Fruit fly (Drosophila melanogaster) whole organism, prepupa: ENCODE results near the gene Meltrin.
A peak's percentile ranks its signal among the peaks of the same experiment; 100 is the strongest.

Source experiments
- CG10631 ChIP-seq: fragments of 200-800 bp; sonication (Bioruptor generic); optimal IDR thresholded peaks from 2 replicates; lab custom pipeline; 2016; ENCODE audit warnings: missing biosample characterization, missing genetic modification characterization
- CG10669 ChIP-seq: fragments of 200-800 bp; sonication (Bioruptor generic); optimal IDR thresholded peaks from 3 replicates; lab custom pipeline; 2018; ENCODE audit warnings: missing biosample characterization, mild to moderate bottlenecking, missing genetic modification characterization, moderate library complexity
- CG11294 ChIP-seq: fragments of 200-800 bp; sonication (Bioruptor generic); IDR thresholded peaks from 2 replicates; pipeline ENCODE4 v1.3.6; 2022; ENCODE audit warnings: missing biosample characterization, missing genetic modification characterization
- CG11762 ChIP-seq: fragments of 200-800 bp; sonication (Bioruptor generic); optimal IDR thresholded peaks from 3 replicates; lab custom pipeline; 2016; ENCODE audit warnings: missing biosample characterization, missing genetic modification characterization; ENCODE audit not compliant: insufficient read depth
- CG11902 ChIP-seq: fragments of 200-800 bp; sonication (Bioruptor generic); optimal IDR thresholded peaks from 3 replicates; lab custom pipeline; 2016; ENCODE audit warnings: missing biosample characterization, missing genetic modification characterization
- CG1621 ChIP-seq: fragments of 200-800 bp; sonication (Bioruptor generic); optimal IDR thresholded peaks from 3 replicates; lab custom pipeline; 2018; ENCODE audit warnings: missing biosample characterization, mild to moderate bottlenecking, missing genetic modification characterization
- CG16779 ChIP-seq: fragments of 200-800 bp; sonication (Bioruptor generic); optimal IDR thresholded peaks from 3 replicates; lab custom pipeline; 2017; ENCODE audit warnings: missing biosample characterization, mild to moderate bottlenecking, missing genetic modification characterization
- CG32006 ChIP-seq: fragments of 200-800 bp; sonication (Bioruptor generic); optimal IDR thresholded peaks from 3 replicates; lab custom pipeline; 2017; ENCODE audit warnings: missing biosample characterization, mild to moderate bottlenecking, missing genetic modification characterization
- CG3919 ChIP-seq: fragments of 200-800 bp; sonication (Bioruptor generic); optimal IDR thresholded peaks from 3 replicates; lab custom pipeline; 2016; ENCODE audit warnings: missing biosample characterization, missing genetic modification characterization
- CG4318 ChIP-seq: fragments of 200-800 bp; sonication (Bioruptor generic); optimal IDR thresholded peaks from 3 replicates; lab custom pipeline; 2017; ENCODE audit warnings: missing biosample characterization, mild to moderate bottlenecking, missing genetic modification characterization
- CG6163 ChIP-seq: fragments of 200-800 bp; sonication (Bioruptor generic); IDR thresholded peaks from 3 replicates; pipeline ENCODE4 v1.3.6; 2022; ENCODE audit warnings: missing biosample characterization, missing genetic modification characterization
- CG6276 ChIP-seq: fragments of 200-800 bp; sonication (Bioruptor generic); optimal IDR thresholded peaks from 2 replicates; lab custom pipeline; 2017; ENCODE audit warnings: missing biosample characterization, mild to moderate bottlenecking, missing genetic modification characterization
- CG6792 ChIP-seq: fragments of 200-800 bp; sonication (Bioruptor generic); optimal IDR thresholded peaks from 3 replicates; lab custom pipeline; 2016; ENCODE audit warnings: missing biosample characterization, missing genetic modification characterization
- CG6808 ChIP-seq: fragments of 200-800 bp; sonication (Bioruptor generic); optimal IDR thresholded peaks from 3 replicates; lab custom pipeline; 2017; ENCODE audit warnings: missing biosample characterization, missing genetic modification characterization, mild to moderate bottlenecking, moderate library complexity, missing genetic modification reagents
- CG7368 ChIP-seq: fragments of 200-800 bp; sonication (Bioruptor generic); optimal IDR thresholded peaks from 3 replicates; lab custom pipeline; 2016; ENCODE audit warnings: missing biosample characterization, missing genetic modification characterization
- CG8119 ChIP-seq: fragments of 200-800 bp; sonication (Bioruptor generic); IDR thresholded peaks from 3 replicates; pipeline ENCODE4 v1.3.6; 2022; ENCODE audit warnings: missing biosample characterization, missing genetic modification characterization
- CG8319 ChIP-seq: fragments of 200-800 bp; sonication (Bioruptor generic); optimal IDR thresholded peaks from 3 replicates; lab custom pipeline; 2016; ENCODE audit warnings: missing biosample characterization, missing genetic modification characterization
- CG8632 ChIP-seq: fragments of 200-800 bp; sonication (Bioruptor generic); optimal IDR thresholded peaks from 3 replicates; lab custom pipeline; 2016; ENCODE audit warnings: missing biosample characterization, missing genetic modification characterization
- CG9139 ChIP-seq: fragments of 200-800 bp; sonication (Bioruptor generic); optimal IDR thresholded peaks from 3 replicates; lab custom pipeline; 2017; ENCODE audit warnings: missing biosample characterization, mild to moderate bottlenecking, missing genetic modification characterization
- Eip75B ChIP-seq: fragments of 200-800 bp; sonication (Bioruptor generic); optimal IDR thresholded peaks from 3 replicates; lab custom pipeline; 2016; ENCODE audit warnings: missing biosample characterization, missing genetic modification characterization
- Eip78C ChIP-seq: fragments of 200-800 bp; sonication (Bioruptor generic); peaks from one replicate; lab custom pipeline; 2016; ENCODE audit warnings: missing biosample characterization, missing genetic modification characterization
- Eip93F ChIP-seq: fragments of 200-800 bp; sonication (Bioruptor generic); optimal IDR thresholded peaks from 2 replicates; lab custom pipeline; 2016; ENCODE audit warnings: missing biosample characterization, mild to moderate bottlenecking, missing genetic modification characterization
- Ets96B ChIP-seq: fragments of 200-800 bp; optimal IDR thresholded peaks from 2 replicates; lab custom pipeline; 2019; ENCODE audit warnings: missing biosample characterization, mild to moderate bottlenecking, missing genetic modification characterization, moderate library complexity
- Gug ChIP-seq: fragments of 200-800 bp; sonication (Bioruptor generic); IDR thresholded peaks from 2 replicates; pipeline ENCODE4 v1.3.6; 2022; ENCODE audit warnings: missing biosample characterization, missing genetic modification characterization
- Hr38 ChIP-seq: sonication (Bioruptor generic); optimal IDR thresholded peaks from 2 replicates; lab custom pipeline; 2016; ENCODE audit warnings: missing biosample characterization, missing genetic modification characterization
- Hr39 ChIP-seq: fragments of 200-800 bp; sonication (Bioruptor generic); optimal IDR thresholded peaks from 2 replicates; lab custom pipeline; 2016; ENCODE audit warnings: missing biosample characterization, missing genetic modification characterization
- Hr4 ChIP-seq: fragments of 200-800 bp; sonication (Bioruptor generic); optimal IDR thresholded peaks from 3 replicates; lab custom pipeline; 2016; ENCODE audit warnings: missing biosample characterization, missing genetic modification characterization
- Lpt ChIP-seq: fragments of 200-800 bp; sonication (Bioruptor generic); optimal IDR thresholded peaks from 3 replicates; lab custom pipeline; 2016; ENCODE audit warnings: missing biosample characterization, missing genetic modification characterization
- Smox ChIP-seq: fragments of 200-800 bp; sonication (Bioruptor generic); optimal IDR thresholded peaks from 3 replicates; lab custom pipeline; 2016; ENCODE audit warnings: missing biosample characterization, missing genetic modification characterization
- Sox102F ChIP-seq: fragments of 200-800 bp; sonication (Bioruptor generic); optimal IDR thresholded peaks from 2 replicates; lab custom pipeline; 2016; ENCODE audit warnings: missing biosample characterization, mild to moderate bottlenecking, missing genetic modification characterization
- achi ChIP-seq: fragments of 200-800 bp; sonication (Bioruptor generic); optimal IDR thresholded peaks from 3 replicates; lab custom pipeline; 2016; ENCODE audit warnings: missing biosample characterization, missing genetic modification characterization
- dac ChIP-seq: fragments of 200-800 bp; sonication (Bioruptor generic); optimal IDR thresholded peaks from 2 replicates; lab custom pipeline; 2017; ENCODE audit warnings: missing biosample characterization, mild to moderate bottlenecking, missing genetic modification characterization
- dsx ChIP-seq: fragments of 200-800 bp; optimal IDR thresholded peaks from 3 replicates; lab custom pipeline; 2019; ENCODE audit warnings: missing biosample characterization, mild to moderate bottlenecking, missing genetic modification characterization, moderate library complexity; ENCODE audit not compliant: poor library complexity, severe bottlenecking
- esn ChIP-seq: fragments of 200-800 bp; sonication (Bioruptor generic); optimal IDR thresholded peaks from 2 replicates; lab custom pipeline; 2016; ENCODE audit warnings: missing biosample characterization, mild to moderate bottlenecking, missing genetic modification characterization, moderate library complexity
- fd85E ChIP-seq: fragments of 200-800 bp; sonication (Bioruptor generic); optimal IDR thresholded peaks from 3 replicates; lab custom pipeline; 2016; ENCODE audit warnings: missing biosample characterization, missing genetic modification characterization
- lz ChIP-seq: fragments of 200-800 bp; sonication (Bioruptor generic); optimal IDR thresholded peaks from 3 replicates; lab custom pipeline; 2016; ENCODE audit warnings: missing biosample characterization, missing genetic modification characterization
- pdm3 ChIP-seq: fragments of 200-800 bp; sonication (Bioruptor generic); optimal IDR thresholded peaks from 3 replicates; lab custom pipeline; 2016; ENCODE audit warnings: missing biosample characterization, missing genetic modification characterization
- spab ChIP-seq: fragments of 200-800 bp; sonication (Bioruptor generic); optimal IDR thresholded peaks from 2 replicates; lab custom pipeline; 2017; ENCODE audit warnings: missing biosample characterization, mild to moderate bottlenecking, missing genetic modification characterization, missing genetic modification reagents
- svp ChIP-seq: fragments of 200-800 bp; sonication (Bioruptor generic); peaks from one replicate; lab custom pipeline; 2016; ENCODE audit warnings: missing biosample characterization, missing genetic modification characterization
- topi ChIP-seq: fragments of 200-800 bp; sonication (Bioruptor generic); optimal IDR thresholded peaks from 3 replicates; lab custom pipeline; 2016; ENCODE audit warnings: missing biosample characterization, missing genetic modification characterization
- vri ChIP-seq: fragments of 200-800 bp; sonication (Bioruptor generic); optimal IDR thresholded peaks from 3 replicates; lab custom pipeline; 2016; ENCODE audit warnings: missing biosample characterization, mild to moderate bottlenecking, missing genetic modification characterization

Meltrin gene

dm6 chr3R:14733425-14733824, 36.3 kb upstream of the Meltrin start:
- TF ChIP-seq svp (GFP tag; lab: Kevin White, UChicago) = peak; percentile 92
- no peak for TF ChIP-seq CG3919 (GFP tag; lab: Kevin White, UChicago)

dm6 chr3R:14731781-14732100, 34.6 kb upstream of the Meltrin start:
- no peak for TF ChIP-seq Lpt (GFP tag; lab: Kevin White, UChicago)
- no peak for TF ChIP-seq achi
- TF ChIP-seq svp (GFP tag; lab: Kevin White, UChicago) = peak; percentile 46
- no peak for TF ChIP-seq Eip93F (GFP tag; lab: Kevin White, UChicago)
- TF ChIP-seq Eip78C (GFP tag; lab: Kevin White, UChicago) = peak; percentile 84
- TF ChIP-seq Sox102F (GFP tag; lab: Kevin White, UChicago) = no peak
- TF ChIP-seq CG10669 (GFP tag; lab: Kevin White, UChicago) = peak; percentile 12
- TF ChIP-seq CG11902 = no peak
- TF ChIP-seq Hr38 = no peak
- TF ChIP-seq Gug (GFP tag; lab: Robert Waterston, UW) = no peak
- no peak for TF ChIP-seq CG6276 (GFP tag; lab: Kevin White, UChicago)
- no peak for TF ChIP-seq pdm3 (GFP tag; lab: Kevin White, UChicago)
- no peak for TF ChIP-seq CG8319 (GFP tag; lab: Kevin White, UChicago)
- TF ChIP-seq CG6792 (GFP tag; lab: Kevin White, UChicago) = no peak
- TF ChIP-seq Ets96B = peak; percentile 7
- 0 out of 3 replicates have a peak, but pooled peaks have one; percentile 7 for TF ChIP-seq CG8119 (GFP tag; lab: Robert Waterston, UW)
- no peak; the same call in 1 of the 2 replicates for TF ChIP-seq CG11294 (GFP tag; lab: Robert Waterston, UW)
- no peak for TF ChIP-seq fd85E (GFP tag; lab: Kevin White, UChicago)
- TF ChIP-seq spab = no peak
- no peak for TF ChIP-seq CG7368 (GFP tag; lab: Kevin White, UChicago)
- no peak for TF ChIP-seq CG1621 (tag; lab: Kevin White, UChicago)
- no peak for TF ChIP-seq Eip75B
- TF ChIP-seq Hr39 (GFP tag; lab: Kevin White, UChicago) = no peak
- TF ChIP-seq dac (GFP tag; lab: Kevin White, UChicago) = no peak
- no peak for TF ChIP-seq CG9139 (GFP tag; lab: Kevin White, UChicago)
- TF ChIP-seq CG3919 (GFP tag; lab: Kevin White, UChicago) = no peak
- TF ChIP-seq CG4318 (GFP tag; lab: Kevin White, UChicago) = no peak
- no peak for TF ChIP-seq CG32006 (GFP tag; lab: Kevin White, UChicago)
- no peak for TF ChIP-seq CG10631
- no peak for TF ChIP-seq dsx (GFP tag; lab: Kevin White, UChicago)
- TF ChIP-seq CG16779 = no peak
- no peak for TF ChIP-seq CG8632 (GFP tag; lab: Kevin White, UChicago)
- TF ChIP-seq CG11762 (GFP tag; lab: Kevin White, UChicago) = no peak
- TF ChIP-seq CG6163 = no peak
- TF ChIP-seq Hr4 (GFP tag; lab: Kevin White, UChicago) = no peak
- TF ChIP-seq Smox (GFP tag; lab: Kevin White, UChicago) = peak; percentile 33
- TF ChIP-seq lz = no peak
- TF ChIP-seq esn (GFP tag; lab: Kevin White, UChicago) = peak; percentile 46
- no peak for TF ChIP-seq vri (GFP tag; lab: Kevin White, UChicago)
- no peak for TF ChIP-seq CG6808 (GFP tag; lab: Kevin White, UChicago)
- no peak for TF ChIP-seq topi
